Fruit fly (Drosophila melanogaster): Measurements from ENCODE around the gene Cdc16.

DNA sequence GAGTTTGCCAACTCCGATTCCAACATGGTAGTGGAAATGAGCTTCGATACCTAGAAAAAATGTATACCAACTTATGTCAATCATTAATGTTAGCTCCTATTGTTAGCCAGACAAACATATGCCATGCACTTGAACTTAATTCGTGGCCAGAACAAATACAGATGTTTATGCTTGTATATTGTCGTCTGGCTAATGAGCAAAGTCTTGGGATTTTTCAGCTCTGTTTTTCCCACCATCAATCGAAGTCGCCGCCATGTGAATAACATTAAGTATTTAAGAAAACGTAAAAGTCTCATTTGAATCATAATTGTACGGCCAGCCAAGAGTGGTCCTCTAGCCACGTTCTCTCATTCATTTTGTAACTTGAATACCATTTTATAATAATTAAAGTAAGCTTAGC, 2.7 kb downstream of the Cdc16 start, which contains the start of gene CG6763:
- no peak for TF ChIP-seq usp (GFP tag; optimal IDR thresholded peaks at IDR 0.05)
- no peak for TF ChIP-seq rgr (GFP tag; optimal IDR thresholded peaks at IDR 0.05)
- no peak for TF ChIP-seq HLH106 (tag; optimal IDR thresholded peaks at IDR 0.05)
